Fruit fly (Drosophila melanogaster) whole organism, embryonic: Measurements from ENCODE around the gene lectin-24A.
A peak's percentile ranks its signal among the peaks of the same experiment; 100 is the strongest.

Experiments
- Bdp1 ChIP-seq: fragments of 200-800 bp; sonication (Bioruptor generic); optimal IDR thresholded peaks from 3 replicates; lab custom pipeline; 2016; ENCODE audit warnings: missing biosample characterization, missing genetic modification characterization
- Blimp-1 ChIP-seq: fragments of 200-800 bp; sonication (Bioruptor generic); optimal IDR thresholded peaks from 3 replicates; lab custom pipeline; 2018; ENCODE audit warnings: missing biosample characterization, missing genetic modification characterization, mild to moderate bottlenecking, moderate library complexity, missing genetic modification reagents
- CG10565 ChIP-seq: fragments of 200-800 bp; sonication (Bioruptor generic); optimal IDR thresholded peaks from 3 replicates; lab custom pipeline; 2016; ENCODE audit warnings: missing biosample characterization, mild to moderate bottlenecking, missing genetic modification characterization
- CG10959 ChIP-seq: fragments of 200-800 bp; sonication (Bioruptor generic); IDR thresholded peaks from 2 replicates; pipeline ENCODE4 v1.3.6; 2022; ENCODE audit warnings: missing biosample characterization, missing genetic modification characterization
- CG11723 ChIP-seq: fragments of 200-800 bp; sonication (Bioruptor generic); optimal IDR thresholded peaks from 2 replicates; lab custom pipeline; 2017; ENCODE audit warnings: missing biosample characterization, mild to moderate bottlenecking, missing genetic modification characterization
- CG14710 ChIP-seq: fragments of 200-800 bp; sonication (Bioruptor generic); optimal IDR thresholded peaks from 3 replicates; lab custom pipeline; 2019; ENCODE audit warnings: missing biosample characterization, mild to moderate bottlenecking, missing genetic modification characterization, moderate library complexity
- CG15269 ChIP-seq: fragments of 200-800 bp; sonication (Bioruptor generic); optimal IDR thresholded peaks from 2 replicates; lab custom pipeline; 2018; ENCODE audit warnings: missing biosample characterization, mild to moderate bottlenecking, missing genetic modification characterization, moderate library complexity
- CG1603 ChIP-seq: fragments of 200-800 bp; sonication (Bioruptor generic); optimal IDR thresholded peaks from 2 replicates; lab custom pipeline; 2019; ENCODE audit warnings: missing biosample characterization, mild to moderate bottlenecking, missing genetic modification characterization, moderate library complexity
- CG1647 ChIP-seq: fragments of 200-800 bp; sonication (Bioruptor generic); optimal IDR thresholded peaks from 3 replicates; lab custom pipeline; 2016; ENCODE audit warnings: missing biosample characterization, missing genetic modification characterization
- CG16779 ChIP-seq: fragments of 200-800 bp; sonication (Bioruptor generic); IDR thresholded peaks from 2 replicates; pipeline ENCODE4 v1.3.6; 2022; ENCODE audit warnings: missing biosample characterization, missing genetic modification characterization
- CG17328 ChIP-seq: fragments of 200-800 bp; sonication (Bioruptor generic); IDR thresholded peaks from 2 replicates; pipeline ENCODE4 v1.3.6; 2022; ENCODE audit warnings: missing biosample characterization, missing genetic modification characterization
- CG17829 ChIP-seq: fragments of 200-800 bp; optimal IDR thresholded peaks from 2 replicates; lab custom pipeline; 2019; ENCODE audit warnings: missing biosample characterization, mild to moderate bottlenecking, missing genetic modification characterization, moderate library complexity
- CG31388 ChIP-seq: fragments of 200-800 bp; sonication (Bioruptor generic); optimal IDR thresholded peaks from 2 replicates; lab custom pipeline; 2016; ENCODE audit warnings: missing biosample characterization, missing genetic modification characterization
- CG33213 ChIP-seq: fragments of 200-800 bp; sonication (Bioruptor generic); optimal IDR thresholded peaks from 3 replicates; lab custom pipeline; 2016; ENCODE audit warnings: missing biosample characterization, missing genetic modification characterization
- CG5245 ChIP-seq: fragments of 200-800 bp; sonication (Bioruptor generic); optimal IDR thresholded peaks from 3 replicates; lab custom pipeline; 2016; ENCODE audit warnings: missing biosample characterization, missing genetic modification characterization
- CG8388 ChIP-seq: fragments of 200-800 bp; sonication (Bioruptor generic); optimal IDR thresholded peaks from 2 replicates; lab custom pipeline; 2019; ENCODE audit warnings: missing biosample characterization, mild to moderate bottlenecking, missing genetic modification characterization, moderate library complexity
- CG8478 ChIP-seq: fragments of >200 bp; optimal IDR thresholded peaks from 2 replicates; lab custom pipeline; 2018
- CG9437 ChIP-seq: fragments of 200-800 bp; sonication (Bioruptor generic); optimal IDR thresholded peaks from 2 replicates; lab custom pipeline; 2018; ENCODE audit warnings: missing biosample characterization, mild to moderate bottlenecking, missing genetic modification characterization
- Deaf1 ChIP-seq: fragments of 200-800 bp; optimal IDR thresholded peaks from 3 replicates; lab custom pipeline; 2019; ENCODE audit warnings: missing biosample characterization, mild to moderate bottlenecking, missing genetic modification characterization, moderate library complexity
- Dll ChIP-seq: fragments of 200-800 bp; sonication (Bioruptor generic); IDR thresholded peaks from 4 replicates; pipeline ENCODE4 v1.3.6; 2022; ENCODE audit warnings: missing biosample characterization, missing genetic modification characterization; ENCODE audit not compliant: partially characterized antibody
- Doc3 ChIP-seq: fragments of 200-800 bp; sonication (Bioruptor generic); IDR thresholded peaks from 3 replicates; pipeline ENCODE4 v1.3.6; 2022; ENCODE audit warnings: missing biosample characterization, missing genetic modification characterization; ENCODE audit not compliant: partially characterized antibody
- Dp ChIP-seq: fragments of 200-800 bp; sonication (Bioruptor generic); optimal IDR thresholded peaks from 2 replicates; lab custom pipeline; 2018; ENCODE audit warnings: missing biosample characterization, mild to moderate bottlenecking, missing genetic modification characterization, moderate library complexity
- E2f2 ChIP-seq: fragments of 200-800 bp; sonication (Bioruptor generic); IDR thresholded peaks from 2 replicates; pipeline ENCODE4 v1.3.6; 2022; ENCODE audit warnings: missing biosample characterization, missing genetic modification characterization
- Ets97D ChIP-seq: fragments of 200-800 bp; sonication (Bioruptor generic); optimal IDR thresholded peaks from 3 replicates; lab custom pipeline; 2016; ENCODE audit warnings: missing biosample characterization, missing genetic modification characterization
- H2.0 ChIP-seq: fragments of 200-800 bp; sonication (Bioruptor generic); IDR thresholded peaks from 2 replicates; pipeline ENCODE4 v1.3.6; 2022; ENCODE audit warnings: missing biosample characterization, missing genetic modification characterization
- Neu2 ChIP-seq: fragments of 200-800 bp; sonication (Bioruptor generic); optimal IDR thresholded peaks from 3 replicates; lab custom pipeline; 2016; ENCODE audit warnings: missing biosample characterization, missing genetic modification characterization, borderline replicate concordance
- Nf-YA ChIP-seq: fragments of 200-800 bp; sonication (Bioruptor generic); IDR thresholded peaks from 2 replicates; pipeline ENCODE4 v1.3.6; 2022; ENCODE audit warnings: missing biosample characterization, missing genetic modification characterization
- PHDP ChIP-seq: fragments of 200-800 bp; sonication (Bioruptor generic); optimal IDR thresholded peaks from 3 replicates; lab custom pipeline; 2018; ENCODE audit warnings: missing biosample characterization, mild to moderate bottlenecking, missing genetic modification characterization, moderate library complexity
- Scr ChIP-seq: fragments of 200-800 bp; sonication (Bioruptor generic); IDR thresholded peaks from 2 replicates; pipeline ENCODE4 v1.3.6; 2022; ENCODE audit warnings: missing biosample characterization, missing genetic modification characterization; ENCODE audit not compliant: partially characterized antibody
- Sox100B ChIP-seq: fragments of 200-800 bp; sonication (Bioruptor generic); optimal IDR thresholded peaks from 3 replicates; lab custom pipeline; 2018; ENCODE audit warnings: missing biosample characterization, mild to moderate bottlenecking, missing genetic modification characterization
- Ssrp ChIP-seq: fragments of 200-800 bp; sonication (Bioruptor generic); optimal IDR thresholded peaks from 2 replicates; lab custom pipeline; 2018; ENCODE audit warnings: missing biosample characterization, mild to moderate bottlenecking, missing genetic modification characterization, moderate library complexity
- amos ChIP-seq: fragments of 200-800 bp; sonication (Bioruptor generic); IDR thresholded peaks from 2 replicates; pipeline ENCODE4 v1.3.6; 2022; ENCODE audit warnings: missing biosample characterization, missing genetic modification characterization; ENCODE audit not compliant: partially characterized antibody
- chm ChIP-seq: fragments of 200-800 bp; sonication (Bioruptor generic); IDR thresholded peaks from 2 replicates; pipeline ENCODE4 v1.3.6; 2022; ENCODE audit warnings: missing biosample characterization, missing genetic modification characterization
- chn ChIP-seq: fragments of 200-800 bp; sonication (Bioruptor generic); optimal IDR thresholded peaks from 2 replicates; lab custom pipeline; 2016; ENCODE audit warnings: missing biosample characterization, missing genetic modification characterization
- dmrt11E ChIP-seq: fragments of 200-800 bp; sonication (Bioruptor generic); optimal IDR thresholded peaks from 3 replicates; lab custom pipeline; 2018; ENCODE audit warnings: missing biosample characterization, mild to moderate bottlenecking, missing genetic modification characterization, moderate library complexity
- en ChIP-seq: fragments of 200-800 bp; sonication (Bioruptor generic); optimal IDR thresholded peaks from 2 replicates; lab custom pipeline; 2016; ENCODE audit warnings: missing biosample characterization, missing genetic modification characterization
- eyg ChIP-seq: fragments of 200-800 bp; sonication (Bioruptor generic); optimal IDR thresholded peaks from 3 replicates; lab custom pipeline; 2016; ENCODE audit warnings: missing biosample characterization, missing genetic modification characterization
- hb ChIP-seq: fragments of 200-800 bp; sonication (Bioruptor generic); IDR thresholded peaks from 3 replicates; pipeline ENCODE4 v1.3.6; 2022; ENCODE audit warnings: missing biosample characterization, missing genetic modification characterization; ENCODE audit not compliant: partially characterized antibody
- insv ChIP-seq, 2 experiments: fragments of 200-800 bp; sonication (Bioruptor generic); optimal IDR thresholded peaks; 3 replicates each; lab custom pipeline; 2016 to 2018; ENCODE audit warnings: missing biosample characterization in 2 of 2, missing genetic modification characterization in 2 of 2
- inv ChIP-seq: fragments of 200-800 bp; sonication (Bioruptor generic); IDR thresholded peaks from 2 replicates; pipeline ENCODE4 v1.3.6; 2022; ENCODE audit warnings: missing biosample characterization, missing genetic modification characterization; ENCODE audit not compliant: partially characterized antibody
- mld ChIP-seq: fragments of 200-800 bp; sonication (Bioruptor generic); IDR thresholded peaks from 3 replicates; pipeline ENCODE4 v1.3.6; 2022; ENCODE audit warnings: missing biosample characterization, missing genetic modification characterization; ENCODE audit not compliant: partially characterized antibody
- odd ChIP-seq: fragments of 200-800 bp; sonication (Bioruptor generic); optimal IDR thresholded peaks from 2 replicates; lab custom pipeline; 2017; ENCODE audit warnings: missing biosample characterization, mild to moderate bottlenecking, missing genetic modification characterization
- onecut ChIP-seq: fragments of 200-800 bp; sonication (Bioruptor generic); IDR thresholded peaks from 2 replicates; pipeline ENCODE4 v1.3.6; 2022; ENCODE audit warnings: missing biosample characterization, missing genetic modification characterization
- prd ChIP-seq, 3 experiments: fragments of >200 bp in 2 of 3; fragments of 200-800 bp in 1 of 3; sonication (Bioruptor generic) in 1 of 3; optimal IDR thresholded peaks in 2 of 3; IDR thresholded peaks in 1 of 3; 2 replicates in 2 of 3; 3 replicates in 1 of 3; pipeline versions ENCODE4 v1.3.6 to Lab custom; 2017 to 2022; ENCODE audit warnings: missing biosample characterization in 1 of 3, missing genetic modification characterization in 1 of 3
- shn ChIP-seq: fragments of 200-800 bp; sonication (Bioruptor generic); optimal IDR thresholded peaks from 3 replicates; lab custom pipeline; 2016; ENCODE audit warnings: missing biosample characterization, missing genetic modification characterization
- tgo ChIP-seq: fragments of 200-800 bp; sonication (Bioruptor generic); IDR thresholded peaks from 3 replicates; pipeline ENCODE4 v1.3.6; 2022; ENCODE audit warnings: missing biosample characterization, missing genetic modification characterization
- tio ChIP-seq: fragments of 200-800 bp; sonication (Bioruptor generic); optimal IDR thresholded peaks from 2 replicates; lab custom pipeline; 2017; ENCODE audit warnings: missing biosample characterization, missing genetic modification characterization, inconsistent platforms
- tna ChIP-seq: fragments of 200-800 bp; sonication (Bioruptor generic); IDR thresholded peaks from 2 replicates; pipeline ENCODE4 v1.3.6; 2022; ENCODE audit warnings: missing biosample characterization, missing genetic modification characterization; ENCODE audit not compliant: partially characterized antibody
- ttk ChIP-seq: fragments of 200-800 bp; sonication (Bioruptor generic); IDR thresholded peaks from 2 replicates; pipeline ENCODE4 v2.1.2; 2022; ENCODE audit warnings: missing biosample characterization, missing genetic modification characterization
- zen2 ChIP-seq: fragments of 200-800 bp; sonication (Bioruptor generic); IDR thresholded peaks from 3 replicates; pipeline ENCODE4 v1.3.6; 2022; ENCODE audit warnings: missing biosample characterization, missing genetic modification characterization; ENCODE audit not compliant: partially characterized antibody

Gene lectin-24A

DNA sequence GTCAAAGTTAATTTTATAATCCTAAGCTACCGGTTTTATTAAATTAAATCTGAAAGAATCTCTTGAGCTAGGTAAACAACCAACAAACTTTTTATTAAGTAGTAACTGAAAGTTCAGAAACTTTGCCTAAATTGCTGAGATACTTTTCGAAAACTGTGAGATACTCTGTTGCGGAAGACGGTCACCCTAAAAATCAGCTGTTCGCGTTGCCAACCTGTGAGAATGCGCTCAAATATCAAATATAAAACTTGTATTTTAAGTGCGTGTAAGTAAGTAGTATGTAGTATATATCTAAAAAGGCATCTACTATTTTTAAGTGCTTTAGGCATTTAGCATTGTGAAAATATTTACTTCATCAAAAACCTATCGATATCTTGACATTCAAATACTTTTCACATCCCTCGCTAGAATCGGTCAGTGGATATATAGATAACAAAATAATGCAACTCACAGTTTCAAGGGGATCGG lies 4.6 kb downstream of the lectin-24A start, which contains the start of the genes CG31955 and CG2818 (continued):
- TF ChIP-seq mld (GFP tag; lab: Robert Waterston, UW): no peak
- no peak for TF ChIP-seq shn (GFP tag; lab: Kevin White, UChicago)
- peak; percentile 65 for TF ChIP-seq amos (GFP tag; lab: Robert Waterston, UW)
- TF ChIP-seq tna (GFP tag; lab: Robert Waterston, UW): no peak
- peak; percentile 9 for TF ChIP-seq CG15269
- TF ChIP-seq eyg (GFP tag; lab: Kevin White, UChicago): no peak
- TF ChIP-seq CG1647 (GFP tag; lab: Kevin White, UChicago): no peak
- TF ChIP-seq tio (GFP tag; lab: Kevin White, UChicago): no peak
- no peak for TF ChIP-seq CG10959 (GFP tag; lab: Robert Waterston, UW)
- no peak for TF ChIP-seq dmrt11E (tag; lab: Kevin White, UChicago)
- TF ChIP-seq CG8478: no peak
- TF ChIP-seq CG5245: no peak
- TF ChIP-seq CG11723: peak; percentile 1
- no peak for TF ChIP-seq en (GFP tag; lab: Kevin White, UChicago)
- peak; percentile 62 for TF ChIP-seq inv (GFP tag; lab: Robert Waterston, UW)
- TF ChIP-seq odd (GFP tag; lab: Kevin White, UChicago): no peak
- peak; percentile 16 for TF ChIP-seq chn (GFP tag; lab: Kevin White, UChicago)
- no peak for TF ChIP-seq CG10565 (GFP tag; lab: Kevin White, UChicago)
- no peak for TF ChIP-seq onecut (GFP tag; lab: Robert Waterston, UW)
- TF ChIP-seq Blimp-1 (GFP tag; lab: Kevin White, UChicago): no peak
- TF ChIP-seq CG9437 (GFP tag; lab: Kevin White, UChicago): no peak
- peak; percentile 38; the same call in 1 of the 3 replicates for TF ChIP-seq zen2
- TF ChIP-seq tgo (GFP tag; lab: Robert Waterston, UW): no peak
- no peak for TF ChIP-seq H2.0
- TF ChIP-seq Dll (GFP tag; lab: Robert Waterston, UW): peak; percentile 82
- TF ChIP-seq Scr (GFP tag; lab: Robert Waterston, UW): peak; percentile 83
- no peak for TF ChIP-seq Sox100B
- no peak for TF ChIP-seq Deaf1
- peak; percentile 38 for TF ChIP-seq CG14710
- TF ChIP-seq CG17328 (GFP tag; lab: Robert Waterston, UW): no peak
- peak; percentile 72 for TF ChIP-seq E2f2 (GFP tag; lab: Robert Waterston, UW)
- no peak for TF ChIP-seq CG16779 (GFP tag; lab: Robert Waterston, UW)
- TF ChIP-seq Doc3: peak; percentile 68
- TF ChIP-seq insv (GFP tag; optimal IDR thresholded peaks at IDR 0.05; lab: Kevin White, UChicago): no peak
- TF ChIP-seq Ssrp (tag; lab: Kevin White, UChicago): no peak
- no peak for TF ChIP-seq Neu2 (GFP tag; lab: Kevin White, UChicago)
- TF ChIP-seq PHDP: peak; percentile 3
- TF ChIP-seq prd (optimal IDR thresholded peaks at IDR 0.05; lab: Kevin White, UChicago): no peak
- TF ChIP-seq prd (GFP tag; IDR thresholded peaks at IDR 0.05; lab: Robert Waterston, UW): no peak; the same call in 2 of the 3 replicates
- TF ChIP-seq CG8388: no peak
- TF ChIP-seq ttk (GFP tag; lab: Robert Waterston, UW): no peak
- peak; percentile 50 for TF ChIP-seq Ets97D (GFP tag; lab: Kevin White, UChicago)
- no peak for TF ChIP-seq hb
- TF ChIP-seq CG1603 (tag; lab: Kevin White, UChicago): peak; percentile 51
- no peak for TF ChIP-seq Bdp1 (GFP tag; lab: Kevin White, UChicago)
- no peak for TF ChIP-seq CG33213
- TF ChIP-seq Dp (GFP tag; lab: Kevin White, UChicago): peak; percentile 59
- no peak for TF ChIP-seq chm (GFP tag; lab: Robert Waterston, UW)
- peak; percentile 49 for TF ChIP-seq CG17829 (tag; lab: Kevin White, UChicago)
- no peak for TF ChIP-seq Nf-YA
- TF ChIP-seq CG31388: no peak
